Fruit fly (Drosophila melanogaster) whole organism, embryonic: Measurements from ENCODE around the gene CG6296.
A peak's percentile ranks its signal among the peaks of the same experiment; 100 is the strongest.

Experiments used
- Aef1 ChIP-seq: fragments of 200-800 bp; sonication (Bioruptor generic); IDR thresholded peaks from 3 replicates; pipeline ENCODE4 v1.3.6; 2022; ENCODE audit warnings: missing biosample characterization, missing genetic modification characterization
- BEAF-32 ChIP-seq: fragments of 200-800 bp; sonication (Bioruptor generic); optimal IDR thresholded peaks from 3 replicates; lab custom pipeline; 2017; ENCODE audit warnings: missing biosample characterization, missing genetic modification characterization, mild to moderate bottlenecking, moderate library complexity, missing genetic modification reagents
- CG11560 ChIP-seq: fragments of 200-800 bp; sonication (Bioruptor generic); IDR thresholded peaks from 3 replicates; pipeline ENCODE4 v1.3.6; 2022; ENCODE audit warnings: missing biosample characterization, missing genetic modification characterization
- CG12104 ChIP-seq: fragments of 200-800 bp; sonication (Bioruptor generic); optimal IDR thresholded peaks from 3 replicates; lab custom pipeline; 2016; ENCODE audit warnings: missing biosample characterization, missing genetic modification characterization
- CG12219 ChIP-seq: fragments of 200-800 bp; sonication (Bioruptor generic); optimal IDR thresholded peaks from 3 replicates; lab custom pipeline; 2018; ENCODE audit warnings: missing biosample characterization, mild to moderate bottlenecking, missing genetic modification characterization
- CG13894 ChIP-seq: fragments of 200-800 bp; sonication (Bioruptor generic); optimal IDR thresholded peaks from 3 replicates; lab custom pipeline; 2018; ENCODE audit warnings: missing biosample characterization, mild to moderate bottlenecking, missing genetic modification characterization, moderate library complexity
- CG1529 ChIP-seq: fragments of 200-800 bp; sonication (Bioruptor generic); optimal IDR thresholded peaks from 3 replicates; lab custom pipeline; 2018; ENCODE audit warnings: missing biosample characterization, missing genetic modification characterization
- CG15479 ChIP-seq: fragments of 200-800 bp; sonication (Bioruptor generic); optimal IDR thresholded peaks from 3 replicates; lab custom pipeline; 2019; ENCODE audit warnings: missing biosample characterization, mild to moderate bottlenecking, missing genetic modification characterization, moderate library complexity
- CG15696 ChIP-seq: fragments of 200-800 bp; sonication (Bioruptor generic); optimal IDR thresholded peaks from 2 replicates; lab custom pipeline; 2019; ENCODE audit warnings: missing biosample characterization, mild to moderate bottlenecking, missing genetic modification characterization, moderate library complexity
- CG17328 ChIP-seq: fragments of 200-800 bp; sonication (Bioruptor generic); IDR thresholded peaks from 2 replicates; pipeline ENCODE4 v1.3.6; 2022; ENCODE audit warnings: missing biosample characterization, missing genetic modification characterization
- CG2199 ChIP-seq: fragments of 200-800 bp; sonication (Bioruptor generic); IDR thresholded peaks from 3 replicates; pipeline ENCODE4 v1.3.6; 2022; ENCODE audit warnings: missing biosample characterization, missing genetic modification characterization
- CG31441 ChIP-seq: fragments of 200-800 bp; sonication (Bioruptor generic); IDR thresholded peaks from 2 replicates; pipeline ENCODE4 v1.3.6; 2022; ENCODE audit warnings: missing biosample characterization, missing genetic modification characterization
- CG3407 ChIP-seq: fragments of 200-800 bp; sonication (Bioruptor generic); optimal IDR thresholded peaks from 2 replicates; lab custom pipeline; 2018; ENCODE audit warnings: missing biosample characterization, mild to moderate bottlenecking, missing genetic modification characterization
- CG43689 ChIP-seq: fragments of 200-800 bp; sonication (Bioruptor generic); IDR thresholded peaks from 2 replicates; pipeline ENCODE4 v1.3.6; 2022; ENCODE audit warnings: missing biosample characterization, missing genetic modification characterization
- CG4424 ChIP-seq: fragments of 200-800 bp; sonication (Bioruptor generic); optimal IDR thresholded peaks from 3 replicates; lab custom pipeline; 2016; ENCODE audit warnings: missing biosample characterization, missing genetic modification characterization
- CG6654 ChIP-seq: fragments of 200-800 bp; sonication (Bioruptor generic); optimal IDR thresholded peaks from 2 replicates; lab custom pipeline; 2017; ENCODE audit warnings: missing biosample characterization, mild to moderate bottlenecking, missing genetic modification characterization
- CG9876 ChIP-seq: fragments of 200-800 bp; sonication (Bioruptor generic); optimal IDR thresholded peaks from 2 replicates; lab custom pipeline; 2016; ENCODE audit warnings: missing biosample characterization, missing genetic modification characterization
- Camta ChIP-seq: fragments of 200-800 bp; sonication (Bioruptor generic); optimal IDR thresholded peaks from 2 replicates; lab custom pipeline; 2016; ENCODE audit warnings: missing biosample characterization, missing genetic modification characterization
- Dref ChIP-seq: fragments of 200-800 bp; sonication (Bioruptor generic); IDR thresholded peaks from 2 replicates; pipeline ENCODE4 v1.3.6; 2022; ENCODE audit warnings: missing biosample characterization, missing genetic modification characterization
- Fer3 ChIP-seq: fragments of 200-800 bp; sonication (Bioruptor generic); optimal IDR thresholded peaks from 2 replicates; lab custom pipeline; 2018; ENCODE audit warnings: missing biosample characterization, mild to moderate bottlenecking, missing genetic modification characterization, moderate library complexity
- HLH3B ChIP-seq: fragments of 200-800 bp; sonication (Bioruptor generic); IDR thresholded peaks from 2 replicates; pipeline ENCODE4 v1.3.6; 2022; ENCODE audit warnings: missing biosample characterization, missing genetic modification characterization
- Hey ChIP-seq: fragments of 200-800 bp; sonication (Bioruptor generic); optimal IDR thresholded peaks from 3 replicates; lab custom pipeline; 2018; ENCODE audit warnings: missing biosample characterization, mild to moderate bottlenecking, missing genetic modification characterization
- Nf-YA ChIP-seq: fragments of 200-800 bp; sonication (Bioruptor generic); IDR thresholded peaks from 2 replicates; pipeline ENCODE4 v1.3.6; 2022; ENCODE audit warnings: missing biosample characterization, missing genetic modification characterization
- Nf-YC ChIP-seq: fragments of 200-800 bp; optimal IDR thresholded peaks from 3 replicates; lab custom pipeline; 2019; ENCODE audit warnings: missing biosample characterization, mild to moderate bottlenecking, missing genetic modification characterization, moderate library complexity
- Poxn ChIP-seq: fragments of 200-800 bp; sonication (Bioruptor generic); IDR thresholded peaks from 2 replicates; pipeline ENCODE4 v1.3.6; 2022; ENCODE audit warnings: missing biosample characterization, missing genetic modification characterization
- Sox100B ChIP-seq: fragments of 200-800 bp; sonication (Bioruptor generic); optimal IDR thresholded peaks from 3 replicates; lab custom pipeline; 2018; ENCODE audit warnings: missing biosample characterization, mild to moderate bottlenecking, missing genetic modification characterization
- Usf ChIP-seq: fragments of 200-800 bp; sonication (Bioruptor generic); optimal IDR thresholded peaks from 2 replicates; lab custom pipeline; 2017; ENCODE audit warnings: missing genotype, missing biosample characterization, missing genetic modification characterization
- Xrp1 ChIP-seq: fragments of 200-800 bp; sonication (Bioruptor generic); IDR thresholded peaks from 2 replicates; pipeline ENCODE4 v1.3.6; 2022; ENCODE audit warnings: missing biosample characterization, missing genetic modification characterization
- YL-1 ChIP-seq: fragments of 200-800 bp; sonication (Bioruptor generic); optimal IDR thresholded peaks from 3 replicates; lab custom pipeline; 2017; ENCODE audit warnings: missing biosample characterization, mild to moderate bottlenecking, missing genetic modification characterization
- abd-A ChIP-seq: fragments of 200-800 bp; sonication (Bioruptor generic); optimal IDR thresholded peaks from 3 replicates; lab custom pipeline; 2019; ENCODE audit warnings: missing biosample characterization, mild to moderate bottlenecking, missing genetic modification characterization, moderate library complexity
- ara ChIP-seq: fragments of 200-800 bp; sonication (Bioruptor generic); IDR thresholded peaks from 2 replicates; pipeline ENCODE4 v1.3.6; 2022; ENCODE audit warnings: missing biosample characterization, missing genetic modification characterization
- cg ChIP-seq: fragments of 200-800 bp; sonication (Bioruptor generic); optimal IDR thresholded peaks from 3 replicates; lab custom pipeline; 2019; ENCODE audit warnings: missing biosample characterization, mild to moderate bottlenecking, missing genetic modification characterization, moderate library complexity
- exex ChIP-seq: fragments of 200-800 bp; sonication (Bioruptor generic); optimal IDR thresholded peaks from 4 replicates; lab custom pipeline; 2018; ENCODE audit warnings: missing biosample characterization, mild to moderate bottlenecking, missing genetic modification characterization, moderate library complexity
- gem ChIP-seq: fragments of 200-800 bp; sonication (Bioruptor generic); optimal IDR thresholded peaks from 2 replicates; lab custom pipeline; 2019; ENCODE audit warnings: missing biosample characterization, mild to moderate bottlenecking, missing genetic modification characterization, moderate library complexity
- grau ChIP-seq: fragments of 200-800 bp; optimal IDR thresholded peaks from 3 replicates; lab custom pipeline; 2019; ENCODE audit warnings: missing biosample characterization, mild to moderate bottlenecking, missing genetic modification characterization, moderate library complexity
- gsb ChIP-seq: fragments of 200-800 bp; sonication (Bioruptor generic); IDR thresholded peaks from 2 replicates; pipeline ENCODE4 v1.3.6; 2022; ENCODE audit warnings: missing biosample characterization, missing genetic modification characterization
- jigr1 ChIP-seq: fragments of 200-800 bp; sonication (Bioruptor generic); IDR thresholded peaks from 3 replicates; pipeline ENCODE4 v1.3.6; 2022; ENCODE audit warnings: missing biosample characterization, missing genetic modification characterization
- pan ChIP-seq, 4 experiments: fragments of >200 bp in 3 of 4; fragments of 200-800 bp in 1 of 4; sonication (Bioruptor generic) in 1 of 4; optimal IDR thresholded peaks in 3 of 4; IDR thresholded peaks in 1 of 4; 2 replicates each; pipeline versions ENCODE4 v1.3.6 to Lab custom; 2017 to 2022; ENCODE audit warnings: missing biosample characterization in 2 of 4, missing genetic modification characterization in 2 of 4, mixed read lengths in 1 of 4
- ro ChIP-seq: fragments of 200-800 bp; sonication (Bioruptor generic); IDR thresholded peaks from 2 replicates; pipeline ENCODE4 v1.3.6; 2022; ENCODE audit warnings: missing biosample characterization, missing genetic modification characterization
- sd ChIP-seq: fragments of 200-800 bp; sonication (Bioruptor generic); optimal IDR thresholded peaks from 3 replicates; lab custom pipeline; 2018; ENCODE audit warnings: missing biosample characterization, mild to moderate bottlenecking, missing genetic modification characterization, moderate library complexity
- sens ChIP-seq: fragments of 200-800 bp; sonication (Bioruptor generic); peaks from one replicate; lab custom pipeline; 2016; ENCODE audit warnings: missing biosample characterization, missing genetic modification characterization
- sug ChIP-seq: fragments of 200-800 bp; optimal IDR thresholded peaks from 2 replicates; lab custom pipeline; 2019; ENCODE audit warnings: missing biosample characterization, mild to moderate bottlenecking, missing genetic modification characterization, moderate library complexity
- tna ChIP-seq: fragments of 200-800 bp; sonication (Bioruptor generic); IDR thresholded peaks from 2 replicates; pipeline ENCODE4 v1.3.6; 2022; ENCODE audit warnings: missing biosample characterization, missing genetic modification characterization; ENCODE audit not compliant: partially characterized antibody
- wek ChIP-seq: fragments of 200-800 bp; sonication (Bioruptor generic); optimal IDR thresholded peaks from 3 replicates; lab custom pipeline; 2018; ENCODE audit warnings: missing biosample characterization, mild to moderate bottlenecking, missing genetic modification characterization, moderate library complexity

CG6296 gene

dm6 chr3R:26968823-26969638 lies 36.2 kb downstream of the CG6296 start (continued):
- TF ChIP-seq abd-A, result no peak
- no peak for TF ChIP-seq CG9876
- TF ChIP-seq Usf (GFP tag; lab: Kevin White, UChicago), result no peak
- peak; percentile 10 for TF ChIP-seq Sox100B (GFP tag; lab: Kevin White, UChicago)
- TF ChIP-seq Hey, result no peak
- TF ChIP-seq Aef1 (GFP tag; lab: Robert Waterston, UW), result no peak
- peak; percentile 33 for TF ChIP-seq wek (GFP tag; lab: Kevin White, UChicago)
- TF ChIP-seq ro (GFP tag; lab: Robert Waterston, UW), result no peak
- TF ChIP-seq CG6654 (GFP tag; lab: Kevin White, UChicago), result no peak
- peak; percentile 43; the same call in 1 of the 2 replicates for TF ChIP-seq Xrp1 (GFP tag; lab: Robert Waterston, UW)
- peak; percentile 58 for TF ChIP-seq sd (tag; lab: Kevin White, UChicago)
- TF ChIP-seq Fer3 (tag; lab: Kevin White, UChicago), result no peak
- peak; percentile 46; the same call in 1 of the 2 replicates for TF ChIP-seq gsb (GFP tag; lab: Robert Waterston, UW)
- no peak for TF ChIP-seq CG43689 (GFP tag; lab: Robert Waterston, UW)
- peak; percentile 61 for TF ChIP-seq gem (tag; lab: Kevin White, UChicago)
- peak; percentile 91 for TF ChIP-seq sug (tag; lab: Kevin White, UChicago)
- TF ChIP-seq CG15696, result no peak
- no peak for TF ChIP-seq CG15479 (GFP tag; lab: Kevin White, UChicago)
- no peak for TF ChIP-seq pan (optimal IDR thresholded peaks at IDR 0.05; lab: Kevin White, UChicago)
- peak in 1 of 2 experiments; percentile 40 for TF ChIP-seq pan (GFP tag; optimal IDR thresholded peaks at IDR 0.05 in 1 of 2, IDR thresholded peaks at IDR 0.05 in 1 of 2)
- no peak for TF ChIP-seq Camta (GFP tag; lab: Kevin White, UChicago)
- no peak for TF ChIP-seq YL-1 (GFP tag; lab: Kevin White, UChicago)
- TF ChIP-seq tna, result no peak
- TF ChIP-seq CG12104 (GFP tag; lab: Kevin White, UChicago), result no peak
- TF ChIP-seq CG1529 (GFP tag; lab: Kevin White, UChicago), result no peak
- TF ChIP-seq Nf-YC (tag; lab: Kevin White, UChicago), result peak; percentile 17
- TF ChIP-seq CG13894 (tag; lab: Kevin White, UChicago), result peak; percentile 37
- no peak for TF ChIP-seq CG4424 (GFP tag; lab: Kevin White, UChicago)
- TF ChIP-seq BEAF-32 (GFP tag; lab: Kevin White, UChicago), result no peak
- TF ChIP-seq cg (GFP tag; lab: Kevin White, UChicago), result no peak
- TF ChIP-seq CG3407, result no peak
- TF ChIP-seq CG12219, result no peak
- TF ChIP-seq exex (tag; lab: Kevin White, UChicago), result peak; percentile 87
- no peak for TF ChIP-seq ara
- TF ChIP-seq jigr1 (GFP tag; lab: Robert Waterston, UW), result no peak

dm6 chr3R:26968313-26968605 lies 37.0 kb downstream of the CG6296 start:
- TF ChIP-seq Nf-YA (peak; percentile 3; the same call in 1 of the 2 replicates), HLH3B (GFP tag; lab: Robert Waterston, UW) (no peak), Dref (GFP tag; lab: Robert Waterston, UW) (no peak), CG2199 (peak; percentile 11; the same call in 1 of the 3 replicates), sens (GFP tag; lab: Kevin White, UChicago) (peak; percentile 36), CG31441 (GFP tag; lab: Robert Waterston, UW) (0 out of 2 replicates have a peak, but pooled peaks have one; percentile 1), Poxn (GFP tag; lab: Robert Waterston, UW) (no peak), grau (tag; lab: Kevin White, UChicago) (peak; percentile 71), CG11560 (tag; lab: Robert Waterston, UW) (no peak), CG17328 (GFP tag; lab: Robert Waterston, UW) (0 out of 2 replicates have a peak, but pooled peaks have one; percentile 3)
- TF ChIP-seq, all 482 proteins: peak for 6
